Fruit fly (Drosophila melanogaster) whole organism, wandering third instar larva: Measurements from ENCODE around the gene Lsp1alpha.
A peak's percentile ranks its signal among the peaks of the same experiment; 100 is the strongest.

Experiments used
- Abd-B ChIP-seq: fragments of >200 bp; optimal IDR thresholded peaks from 2 replicates; lab custom pipeline; 2017; ENCODE audit warnings: missing biosample characterization, missing genetic modification characterization
- CG9705 ChIP-seq: fragments of 200-800 bp; sonication (Bioruptor generic); optimal IDR thresholded peaks from 2 replicates; lab custom pipeline; 2018; ENCODE audit warnings: missing biosample characterization, mild to moderate bottlenecking, missing genetic modification characterization
- CrebA ChIP-seq: fragments of 200-800 bp; sonication (Bioruptor generic); optimal IDR thresholded peaks from 2 replicates; lab custom pipeline; 2016; ENCODE audit warnings: missing biosample characterization, mild to moderate bottlenecking, missing genetic modification characterization, borderline replicate concordance
- Dfd ChIP-seq: fragments of >200 bp; optimal IDR thresholded peaks from 2 replicates; lab custom pipeline; 2017; ENCODE audit warnings: missing biosample characterization, missing genetic modification characterization
- GATAd ChIP-seq: sonication (Bioruptor generic); optimal IDR thresholded peaks from 2 replicates; lab custom pipeline; 2016; ENCODE audit warnings: missing biosample characterization, missing genetic modification characterization
- HLH106 ChIP-seq: fragments of 200-800 bp; optimal IDR thresholded peaks from 3 replicates; lab custom pipeline; 2019; ENCODE audit warnings: missing biosample characterization, mild to moderate bottlenecking, missing genetic modification characterization, moderate library complexity
- Hnf4 ChIP-seq: fragments of 200-800 bp; sonication (Bioruptor generic); optimal IDR thresholded peaks from 2 replicates; lab custom pipeline; 2016; ENCODE audit warnings: missing biosample characterization, mild to moderate bottlenecking, missing genetic modification characterization
- Hr78 ChIP-seq: fragments of >200 bp; optimal IDR thresholded peaks from 2 replicates; lab custom pipeline; 2017; ENCODE audit warnings: missing biosample characterization, missing genetic modification characterization
- Hr83 ChIP-seq: fragments of 200-300 bp; sonication (Bioruptor generic); optimal IDR thresholded peaks from 2 replicates; lab custom pipeline; 2016; ENCODE audit warnings: missing biosample characterization, mild to moderate bottlenecking, missing genetic modification characterization, moderate library complexity; ENCODE audit not compliant: poor library complexity, severe bottlenecking
- Myc ChIP-seq: fragments of >200 bp; optimal IDR thresholded peaks from 2 replicates; lab custom pipeline; 2017
- OdsH ChIP-seq: fragments of 200-800 bp; sonication (Bioruptor generic); optimal IDR thresholded peaks from 2 replicates; lab custom pipeline; 2016; ENCODE audit warnings: missing biosample characterization, mild to moderate bottlenecking, missing genetic modification characterization
- Rel ChIP-seq, 2 experiments: fragments of 200-800 bp; sonication (Bioruptor generic) in 1 of 2; optimal IDR thresholded peaks; 2 replicates in 1 of 2; 3 replicates in 1 of 2; lab custom pipeline; 2016 to 2019; ENCODE audit warnings: mild to moderate bottlenecking in 2 of 2, missing biosample characterization in 2 of 2, missing genetic modification characterization in 2 of 2, moderate library complexity in 1 of 2
- Sp1 ChIP-seq: fragments of 200-800 bp; sonication (Bioruptor generic); optimal IDR thresholded peaks from 3 replicates; lab custom pipeline; 2019; ENCODE audit warnings: missing biosample characterization, mild to moderate bottlenecking, missing genetic modification characterization, moderate library complexity
- Vsx2 ChIP-seq: fragments of 200-300, 225-300 bp; sonication (Bioruptor generic); optimal IDR thresholded peaks from 2 replicates; lab custom pipeline; 2018; ENCODE audit warnings: missing biosample characterization, missing genetic modification characterization; ENCODE audit not compliant: partially characterized antibody
- br ChIP-seq: fragments of 200-800 bp; sonication (Bioruptor generic); optimal IDR thresholded peaks from 2 replicates; lab custom pipeline; 2016; ENCODE audit warnings: missing biosample characterization, missing genetic modification characterization
- brk ChIP-seq: fragments of 200-800 bp; sonication (Bioruptor generic); optimal IDR thresholded peaks from 2 replicates; lab custom pipeline; 2016; ENCODE audit warnings: missing biosample characterization, mild to moderate bottlenecking, missing genetic modification characterization
- dl ChIP-seq, 2 experiments: fragments of 175-275, 200-275 bp in 1 of 2; fragments of 200-275 bp in 1 of 2; sonication (Bioruptor generic); optimal IDR thresholded peaks; lab custom pipeline; 2018; ENCODE audit warnings: mild to moderate bottlenecking in 2 of 2, missing biosample characterization in 2 of 2, missing genetic modification characterization in 2 of 2, moderate library complexity in 2 of 2; ENCODE audit not compliant: partially characterized antibody in 2 of 2, insufficient read depth in 1 of 2
- dmrt93B ChIP-seq: fragments of 200-800 bp; sonication (Bioruptor generic); optimal IDR thresholded peaks from 2 replicates; lab custom pipeline; 2018; ENCODE audit warnings: missing biosample characterization, mild to moderate bottlenecking, missing genetic modification characterization
- dsf ChIP-seq: sonication (Bioruptor generic); optimal IDR thresholded peaks from 2 replicates; lab custom pipeline; 2016; ENCODE audit warnings: missing biosample characterization, missing genetic modification characterization, borderline replicate concordance
- ey ChIP-seq: fragments of 200-800 bp; sonication (Bioruptor generic); optimal IDR thresholded peaks from 2 replicates; lab custom pipeline; 2016; ENCODE audit warnings: missing biosample characterization, missing genetic modification characterization
- foxo ChIP-seq, 2 experiments: fragments of 200-800 bp; sonication (Bioruptor generic); optimal IDR thresholded peaks; 2 replicates in 1 of 2; 3 replicates in 1 of 2; lab custom pipeline; 2016 to 2017; ENCODE audit warnings: missing biosample characterization in 2 of 2, missing genetic modification characterization in 2 of 2
- fru ChIP-seq: fragments of 200-800 bp; sonication (Bioruptor generic); optimal IDR thresholded peaks from 3 replicates; lab custom pipeline; 2016; ENCODE audit warnings: missing biosample characterization, mild to moderate bottlenecking, missing genetic modification characterization
- h ChIP-seq: fragments of 200-800 bp; sonication (Bioruptor generic); optimal IDR thresholded peaks from 3 replicates; lab custom pipeline; 2016; ENCODE audit warnings: missing biosample characterization, mild to moderate bottlenecking, missing genetic modification characterization
- lola ChIP-seq: fragments of >200 bp; optimal IDR thresholded peaks from 2 replicates; lab custom pipeline; 2017; ENCODE audit warnings: missing biosample characterization, missing genetic modification characterization
- pan ChIP-seq: fragments of >200 bp; optimal IDR thresholded peaks from 2 replicates; lab custom pipeline; 2017
- psq ChIP-seq: fragments of 200-800 bp; sonication (Bioruptor generic); optimal IDR thresholded peaks from 3 replicates; lab custom pipeline; 2017; ENCODE audit warnings: missing biosample characterization, mild to moderate bottlenecking, missing genetic modification characterization, moderate library complexity
- rgr ChIP-seq: fragments of 200-800 bp; sonication (Bioruptor generic); optimal IDR thresholded peaks from 3 replicates; lab custom pipeline; 2016; ENCODE audit warnings: missing biosample characterization, mild to moderate bottlenecking, missing genetic modification characterization
- sage ChIP-seq: fragments of 200-800 bp; sonication (Bioruptor generic); optimal IDR thresholded peaks from 2 replicates; lab custom pipeline; 2016; ENCODE audit warnings: missing biosample characterization, mild to moderate bottlenecking, missing genetic modification characterization
- sv ChIP-seq: fragments of 200-800 bp; sonication (Bioruptor generic); optimal IDR thresholded peaks from 3 replicates; lab custom pipeline; 2016; ENCODE audit warnings: missing biosample characterization, missing genetic modification characterization
- tai ChIP-seq: sonication (Bioruptor generic); optimal IDR thresholded peaks from 2 replicates; lab custom pipeline; 2016; ENCODE audit warnings: missing biosample characterization, missing genetic modification characterization
- usp ChIP-seq: fragments of >200 bp; optimal IDR thresholded peaks from 2 replicates; lab custom pipeline; 2017; ENCODE audit warnings: missing biosample characterization, missing genetic modification characterization
- woc ChIP-seq: sonication (Bioruptor generic); optimal IDR thresholded peaks from 2 replicates; lab custom pipeline; 2016; ENCODE audit warnings: missing biosample characterization, mild to moderate bottlenecking, missing genetic modification characterization

Lsp1alpha gene

DNA sequence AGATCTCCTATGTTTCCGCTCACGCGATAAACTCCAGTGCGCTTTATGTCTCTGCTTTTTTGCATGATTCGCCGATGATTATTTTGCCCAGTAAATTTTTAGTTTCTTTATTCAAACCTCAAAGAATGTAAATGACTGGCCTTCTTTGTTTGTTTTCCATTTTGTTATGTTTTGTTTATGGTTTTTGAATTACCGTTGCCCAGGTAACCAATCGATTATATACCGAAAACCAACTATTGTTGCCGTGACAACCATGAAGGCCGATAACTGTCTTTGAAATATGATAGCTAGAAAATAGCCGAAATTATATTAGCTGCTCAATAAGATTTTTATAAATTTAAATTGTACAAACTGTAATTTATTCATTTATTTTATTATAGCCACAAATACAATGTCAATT, 6.4 kb downstream of the Lsp1alpha start, which contains the start of gene Mks1:
Gene Mks1 (minus strand): TSS at position 101 of the 400 bp plus-strand sequence.
- TF ChIP-seq sv (GFP tag; lab: Kevin White, UChicago) (no peak), dl (GFP tag; optimal IDR thresholded peaks at IDR 0.05; lab: Kevin White, UChicago; ENCODE audit: insufficient read depth in 1 of 2, partially characterized antibody in 2 of 2) (no peak), CG9705 (no peak), OdsH (GFP tag; lab: Kevin White, UChicago) (no peak), fru (GFP tag; lab: Kevin White, UChicago) (no peak), Myc (lab: Kevin White, UChicago) (no peak), psq (GFP tag; lab: Kevin White, UChicago) (no peak)

- TF ChIP-seq br (GFP tag; lab: Kevin White, UChicago) = no peak
- TF ChIP-seq Myc (lab: Kevin White, UChicago) = peak; percentile 73
- TF ChIP-seq woc (GFP tag; lab: Kevin White, UChicago) = peak; percentile 34
- peak in 1 of 2 experiments; percentile 19 for TF ChIP-seq foxo (GFP tag; optimal IDR thresholded peaks at IDR 0.05; lab: Kevin White, UChicago)
- TF ChIP-seq HLH106 = peak; percentile 45
- no peak for TF ChIP-seq Hr78 (GFP tag; lab: Kevin White, UChicago)
- no peak for TF ChIP-seq OdsH (GFP tag; lab: Kevin White, UChicago)
- TF ChIP-seq psq (GFP tag; lab: Kevin White, UChicago) = peak; percentile 68
- no peak for TF ChIP-seq usp
- peak; percentile 34 for TF ChIP-seq dmrt93B (GFP tag; lab: Kevin White, UChicago)
- no peak for TF ChIP-seq ey (GFP tag; lab: Kevin White, UChicago)
- TF ChIP-seq Vsx2 (GFP tag; lab: Kevin White, UChicago) = no peak
- TF ChIP-seq lola (GFP tag; lab: Kevin White, UChicago) = no peak
- TF ChIP-seq Hr83 (GFP tag; lab: Kevin White, UChicago) = no peak
Observed at dm6 chrX:12496930-12497329, 6.8 kb downstream of the Lsp1alpha start, which contains the start of gene mdu. mdu (plus strand) TSS chrX:12497188.

DNA sequence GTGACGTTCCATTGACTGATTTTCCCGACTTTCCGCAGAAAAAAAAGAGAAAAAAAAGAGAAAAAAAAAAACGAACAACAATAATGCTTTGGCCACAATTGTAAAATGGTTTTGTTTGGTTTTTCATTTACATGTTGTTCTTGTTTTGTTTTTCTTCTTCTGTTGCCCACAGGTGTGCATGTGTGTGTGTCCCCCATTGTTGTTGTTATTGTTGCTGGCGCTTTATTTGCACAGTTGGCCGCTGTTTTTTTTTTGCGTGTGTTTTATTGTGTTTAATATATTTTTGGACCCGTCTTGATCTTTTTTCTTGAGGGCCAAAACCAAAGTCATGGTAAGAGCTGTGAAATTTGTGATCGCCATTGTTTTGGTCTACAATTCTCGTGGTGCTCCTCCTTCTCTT, 8.0 kb downstream of the Lsp1alpha start:
- TF ChIP-seq sv (GFP tag; lab: Kevin White, UChicago) (no peak), ey (GFP tag; lab: Kevin White, UChicago) (no peak), dsf (GFP tag; lab: Kevin White, UChicago) (no peak), Rel (GFP tag; optimal IDR thresholded peaks at IDR 0.05; lab: Kevin White, UChicago) (no peak), Rel (tag; optimal IDR thresholded peaks at IDR 0.05; lab: Kevin White, UChicago) (no peak), foxo (GFP tag; optimal IDR thresholded peaks at IDR 0.05; lab: Kevin White, UChicago) (no peak), Hnf4 (no peak), rgr (GFP tag; lab: Kevin White, UChicago) (no peak), tai (no peak), CrebA (no peak), HLH106 (no peak), dl (GFP tag; optimal IDR thresholded peaks at IDR 0.05; lab: Kevin White, UChicago; ENCODE audit: insufficient read depth in 1 of 2, partially characterized antibody in 2 of 2) (no peak), brk (GFP tag; lab: Kevin White, UChicago) (no peak), Hr83 (GFP tag; lab: Kevin White, UChicago) (no peak), h (GFP tag; lab: Kevin White, UChicago) (no peak), Vsx2 (GFP tag; lab: Kevin White, UChicago) (no peak), Dfd (GFP tag; lab: Kevin White, UChicago) (no peak), pan (no peak), usp (no peak), GATAd (GFP tag; lab: Kevin White, UChicago) (no peak), Abd-B (GFP tag; lab: Kevin White, UChicago) (no peak)

- TF ChIP-seq sage (GFP tag; lab: Kevin White, UChicago) = no peak
- peak; percentile 33 for TF ChIP-seq h (GFP tag; lab: Kevin White, UChicago)
- peak; percentile 73 for TF ChIP-seq fru (GFP tag; lab: Kevin White, UChicago)
- no peak for TF ChIP-seq sv (GFP tag; lab: Kevin White, UChicago)
- peak in 1 of 2 experiments; percentile 77 for TF ChIP-seq foxo (GFP tag; optimal IDR thresholded peaks at IDR 0.05; lab: Kevin White, UChicago)
- no peak for TF ChIP-seq dl (GFP tag; optimal IDR thresholded peaks at IDR 0.05; lab: Kevin White, UChicago; ENCODE audit: insufficient read depth in 1 of 2, partially characterized antibody in 2 of 2)
- TF ChIP-seq Vsx2 (GFP tag; lab: Kevin White, UChicago) = no peak
- no peak for TF ChIP-seq Rel (GFP tag; optimal IDR thresholded peaks at IDR 0.05; lab: Kevin White, UChicago)
- no peak for TF ChIP-seq Rel (tag; optimal IDR thresholded peaks at IDR 0.05; lab: Kevin White, UChicago)
- no peak for TF ChIP-seq GATAd (GFP tag; lab: Kevin White, UChicago)
- TF ChIP-seq Hr78 (GFP tag; lab: Kevin White, UChicago) = no peak
- TF ChIP-seq dmrt93B (GFP tag; lab: Kevin White, UChicago) = no peak
- TF ChIP-seq pan = no peak
- peak; percentile 37 for TF ChIP-seq psq (GFP tag; lab: Kevin White, UChicago)
- TF ChIP-seq Sp1 = peak; percentile 70
- TF ChIP-seq br (GFP tag; lab: Kevin White, UChicago) = peak; percentile 3
- peak; percentile 44 for TF ChIP-seq rgr (GFP tag; lab: Kevin White, UChicago)
- TF ChIP-seq HLH106 = peak; percentile 75
Observed at dm6 chrX:12507589-12507988, 17.5 kb downstream of the Lsp1alpha start.
